Worm (Caenorhabditis elegans): Measurements from ENCODE around the gene C49C8.8.

DNA sequence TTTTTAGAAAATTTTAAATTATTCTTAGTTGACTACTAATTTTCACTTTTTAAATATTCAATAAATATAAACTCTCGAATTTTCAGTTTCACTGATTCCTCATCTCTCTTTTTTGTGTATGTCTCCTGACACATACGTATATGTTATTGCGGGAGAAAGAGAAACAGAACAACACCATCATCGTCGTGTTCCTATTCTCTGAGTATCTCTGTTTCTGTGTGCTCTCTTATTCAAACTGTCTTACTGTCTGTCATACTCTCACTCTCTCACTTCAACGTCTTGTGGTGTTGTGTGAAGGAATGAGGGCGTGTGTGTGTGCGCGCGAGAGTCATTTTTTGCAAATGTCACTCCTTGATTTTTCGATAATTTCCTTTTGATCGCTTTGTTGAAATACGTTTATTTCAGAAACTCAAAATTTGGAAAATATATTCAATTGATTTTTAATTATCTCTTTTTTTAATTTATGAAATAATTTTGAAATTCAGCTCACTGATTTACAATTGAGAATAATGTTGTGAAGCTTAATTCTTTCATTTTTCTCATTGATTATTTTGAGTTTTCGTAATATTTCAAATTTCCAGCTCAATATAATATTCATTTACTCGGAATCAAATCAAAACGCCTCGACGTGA lies 31.7 kb upstream of the C49C8.8 start, which contains the start of gene lin-49:
- TF ChIP-seq nhr-76 (tag; optimal IDR thresholded peaks at IDR 0.05) (no peak), pha-4 (tag; optimal IDR thresholded peaks at IDR 0.05) (peak; percentile 46), snpc-4 (tag; optimal IDR thresholded peaks at IDR 0.05) (no peak), sem-2 (GFP tag; optimal IDR thresholded peaks at IDR 0.05) (no peak), lin-32 (GFP tag; optimal IDR thresholded peaks at IDR 0.05) (no peak), nhr-237 (tag; optimal IDR thresholded peaks at IDR 0.05) (no peak), unc-120 (tag; optimal IDR thresholded peaks at IDR 0.05; ENCODE audit: poor library complexity, severe bottlenecking) (no peak), zip-8 (tag; optimal IDR thresholded peaks at IDR 0.05) (no peak), ceh-43 (GFP tag; optimal IDR thresholded peaks at IDR 0.05) (no peak)

Measured in whole organism, mixed stage, embryonic.